Fruit fly (Drosophila melanogaster) whole organism, prepupa: ENCODE measurements around the gene CG10486.

Experiments
- CG10669 ChIP-seq: fragments of 200-800 bp; sonication (Bioruptor generic); optimal IDR thresholded peaks from 3 replicates; lab custom pipeline; 2018; ENCODE audit warnings: missing biosample characterization, mild to moderate bottlenecking, missing genetic modification characterization, moderate library complexity
- CG8632 ChIP-seq: fragments of 200-800 bp; sonication (Bioruptor generic); optimal IDR thresholded peaks from 3 replicates; lab custom pipeline; 2016; ENCODE audit warnings: missing biosample characterization, missing genetic modification characterization
- dsx ChIP-seq: fragments of 200-800 bp; optimal IDR thresholded peaks from 3 replicates; lab custom pipeline; 2019; ENCODE audit warnings: missing biosample characterization, mild to moderate bottlenecking, missing genetic modification characterization, moderate library complexity; ENCODE audit not compliant: poor library complexity, severe bottlenecking

DNA sequence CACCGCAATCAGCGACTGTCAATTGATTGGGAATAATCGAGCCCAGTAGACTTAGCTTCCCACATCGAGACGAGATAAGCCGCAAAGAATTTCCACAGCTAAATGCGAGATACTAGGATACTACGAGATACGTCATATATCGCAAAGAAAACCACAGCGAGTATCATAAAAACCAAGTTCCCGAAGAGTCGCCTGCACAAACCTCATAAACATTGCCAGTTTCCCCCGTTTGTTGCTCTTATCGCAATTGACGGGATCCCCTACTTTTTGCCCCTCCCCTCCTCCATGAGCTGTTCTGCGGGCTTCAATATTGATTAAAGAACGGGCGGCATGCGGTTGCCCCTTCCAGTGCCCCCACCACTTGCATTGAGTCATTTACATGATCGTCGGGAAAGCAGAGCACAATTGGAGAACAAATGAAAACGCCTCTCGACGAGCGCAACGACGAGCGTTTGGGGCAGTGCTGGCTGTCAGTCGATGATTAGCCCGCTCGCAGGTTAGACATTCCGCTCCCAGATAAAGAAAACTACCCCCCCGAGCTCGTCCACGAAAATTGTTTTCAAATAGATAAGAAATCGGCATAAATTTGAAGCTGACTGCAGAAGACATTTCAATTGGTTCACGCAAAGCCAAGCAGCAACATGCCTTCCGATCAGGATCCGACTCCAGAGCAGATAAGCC is 15.6 kb upstream of the CG10486 start, which contains the start of gene CG32407:
- no peak for TF ChIP-seq dsx (GFP tag; lab: Kevin White, UChicago)
- TF ChIP-seq CG10669 (GFP tag; lab: Kevin White, UChicago) = no peak
- no peak for TF ChIP-seq CG8632
